ENCODE assay signal across 2 worm cellular contexts in the genomic region with DNA sequence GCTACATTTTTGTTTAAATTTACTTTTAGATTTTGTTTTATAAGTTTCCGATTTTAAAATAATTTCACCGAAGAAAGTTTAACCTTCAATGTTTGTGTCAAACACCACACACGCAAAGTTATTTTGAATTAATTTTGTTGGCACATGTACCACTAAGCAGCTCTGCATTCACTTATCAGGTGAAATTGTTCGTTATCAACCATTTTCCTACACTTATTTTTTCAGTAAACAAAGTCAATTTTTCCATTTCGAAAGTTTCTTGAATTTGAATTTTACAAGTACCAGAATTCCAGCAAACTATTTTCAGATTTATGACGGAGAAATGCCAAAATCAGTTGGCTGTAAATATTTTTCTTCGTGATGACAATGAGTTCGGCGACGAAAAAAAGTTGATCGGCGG.
TF ChIP-seq lines count a peak whose summit lies in the region.

C08F11.3 (plus strand) TSS at position 301 of the 400 bp plus-strand sequence.

TF ChIP-seq in whole organism, L3 larva, 47 proteins besides CTCF, POLR2A, EP300 and RAD21:
- TF ChIP-seq nhr-11 (tag; optimal IDR thresholded peaks at IDR 0.05; lab: Kevin White, UChicago) (no peak), pha-4 (tag; optimal IDR thresholded peaks at IDR 0.05; lab: Kevin White, UChicago) (peak; percentile 19), elt-2 (tag; optimal IDR thresholded peaks at IDR 0.05; lab: Kevin White, UChicago) (peak; percentile 15)

TF ChIP-seq in whole organism, L4 larva, 104 proteins besides CTCF, POLR2A, EP300 and RAD21:
- TF ChIP-seq Y5F2A.4 (GFP tag; optimal IDR thresholded peaks at IDR 0.05; lab: Kevin White, UChicago) (no peak), nhr-28 (tag; optimal IDR thresholded peaks at IDR 0.05; lab: Kevin White, UChicago) (peak; percentile 1), daf-16 (GFP tag; optimal IDR thresholded peaks at IDR 0.05; lab: Kevin White, UChicago) (no peak), daf-16 (tag; optimal IDR thresholded peaks at IDR 0.05; lab: Kevin White, UChicago) (peak; percentile 71), nhr-102 (tag; optimal IDR thresholded peaks at IDR 0.05; lab: Kevin White, UChicago) (no peak)

Comparison
In these comparisons a context has a peak if more than half of its experiments do, and no peak if none do; other contexts are left out.
1. Of the 28 proteins assayed by ChIP-seq in both whole organism, L4 larva and whole organism, L3 larva: peak only in whole organism, L4 larva: nhr-28; only in whole organism, L3 larva: pha-4; in both: none; in neither: 26.